Fruit fly (Drosophila melanogaster): ENCODE data around the gene CG6834.

CG6834 gene

DNA sequence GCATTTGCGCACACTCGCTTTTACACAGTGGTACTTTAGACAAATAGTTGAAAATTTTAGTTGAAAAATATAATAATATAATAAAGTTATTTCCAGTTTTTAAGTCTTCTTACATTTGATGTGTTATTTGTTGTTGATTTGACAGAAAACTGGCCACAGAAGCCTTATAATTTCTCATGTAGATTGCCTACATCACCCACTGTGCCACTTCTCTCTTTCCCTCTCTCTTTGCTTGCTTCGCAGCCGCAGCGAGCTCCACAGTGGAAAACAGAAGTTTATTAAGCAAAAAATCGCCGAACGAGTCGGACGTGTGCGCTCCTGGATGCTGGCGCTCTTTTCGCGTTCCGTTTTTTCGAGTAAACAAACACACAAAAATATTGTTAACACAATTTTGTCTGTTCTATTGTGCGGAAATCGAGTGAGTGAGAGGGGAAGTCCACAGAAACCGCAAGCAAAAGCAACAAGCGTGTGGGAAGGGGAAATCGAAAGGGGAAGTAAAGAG is 32.0 kb downstream of the CG6834 start, which contains the start of gene CG42327 (continued):
- TF ChIP-seq ftz-f1 (GFP tag; optimal IDR thresholded peaks at IDR 0.05), result peak; percentile 4
- peak; percentile 94 for TF ChIP-seq salm (tag; optimal IDR thresholded peaks at IDR 0.05)
- TF ChIP-seq CG5953 (GFP tag; IDR thresholded peaks at IDR 0.05), result peak; percentile 98
- TF ChIP-seq Mrtf (GFP tag; IDR thresholded peaks at IDR 0.05), result peak; percentile 86
- peak; percentile 87 for TF ChIP-seq danr (GFP tag; IDR thresholded peaks at IDR 0.05)
- peak; percentile 97 for TF ChIP-seq ken (GFP tag; IDR thresholded peaks at IDR 0.05)
- TF ChIP-seq chif (GFP tag; optimal IDR thresholded peaks at IDR 0.05), result peak; percentile 73 to 89
- TF ChIP-seq CG31365 (tag; optimal IDR thresholded peaks at IDR 0.05), result peak; percentile 54
- peak; percentile 69 for TF ChIP-seq CG30020 (tag; optimal IDR thresholded peaks at IDR 0.05)
- peak; percentile 95 for TF ChIP-seq Ada2b (GFP tag; IDR thresholded peaks at IDR 0.05)
- TF ChIP-seq NFAT (GFP tag; IDR thresholded peaks at IDR 0.05), result peak; percentile 72
- peak; percentile 77 for TF ChIP-seq CG6654 (GFP tag; optimal IDR thresholded peaks at IDR 0.05)
- peak; percentile 90 for TF ChIP-seq CG18764 (GFP tag; optimal IDR thresholded peaks at IDR 0.05)
- no peak for TF ChIP-seq yki (optimal IDR thresholded peaks at IDR 0.05)
- TF ChIP-seq aop (GFP tag; IDR thresholded peaks at IDR 0.05), result peak; percentile 61; the same call in 1 of the 2 replicates
- peak; percentile 45 for TF ChIP-seq bbx (GFP tag; IDR thresholded peaks at IDR 0.05; ENCODE audit: partially characterized antibody)
- TF ChIP-seq disco-r (GFP tag; optimal IDR thresholded peaks at IDR 0.05), result peak; percentile 65
- peak; percentile 52 for TF ChIP-seq cg (GFP tag; optimal IDR thresholded peaks at IDR 0.05)
- TF ChIP-seq esg (GFP tag; conservative IDR thresholded peaks at IDR 0.05), result peak; percentile 94
- TF ChIP-seq CG16863 (GFP tag; optimal IDR thresholded peaks at IDR 0.05), result peak; percentile 87
- TF ChIP-seq CG7745 (tag; optimal IDR thresholded peaks at IDR 0.05), result peak; percentile 27
- TF ChIP-seq CG3407 (GFP tag; optimal IDR thresholded peaks at IDR 0.05), result peak; percentile 95
- peak; percentile 92 for TF ChIP-seq CG13775 (GFP tag; optimal IDR thresholded peaks at IDR 0.05)
- peak; percentile 90 for TF ChIP-seq Meics (GFP tag; optimal IDR thresholded peaks at IDR 0.05)
- peak; percentile 91 for TF ChIP-seq Atf6 (GFP tag; IDR thresholded peaks at IDR 0.05)
- TF ChIP-seq Hmr (GFP tag; optimal IDR thresholded peaks at IDR 0.05), result peak; percentile 92
- peak; percentile 81 for TF ChIP-seq Lhr (GFP tag; optimal IDR thresholded peaks at IDR 0.05)
- peak; percentile 97 for TF ChIP-seq CG8388 (GFP tag; optimal IDR thresholded peaks at IDR 0.05)
- TF ChIP-seq CG3065 (GFP tag; optimal IDR thresholded peaks at IDR 0.05), result peak; percentile 88
- peak; percentile 66 for TF ChIP-seq Hand (GFP tag; optimal IDR thresholded peaks at IDR 0.05)
- peak; percentile 94 for TF ChIP-seq dysf (GFP tag; IDR thresholded peaks at IDR 0.05)
- peak; percentile 86 for TF ChIP-seq MTF-1 (GFP tag; optimal IDR thresholded peaks at IDR 0.05; ENCODE audit: borderline replicate concordance)
- peak; percentile 79 for TF ChIP-seq CG12104 (GFP tag; optimal IDR thresholded peaks at IDR 0.05)
- peak; percentile 91 for TF ChIP-seq CoRest (tag; optimal IDR thresholded peaks at IDR 0.05)
- TF ChIP-seq Hr51 (GFP tag; optimal IDR thresholded peaks at IDR 0.05), result peak; percentile 74 to 96
- TF ChIP-seq ind (GFP tag; optimal IDR thresholded peaks at IDR 0.05), result peak; percentile 89
- peak; percentile 92 for TF ChIP-seq Hr3 (GFP tag; optimal IDR thresholded peaks at IDR 0.05)
- TF ChIP-seq slp2 (GFP tag; optimal IDR thresholded peaks at IDR 0.05), result peak; percentile 86
- peak; percentile 94 for TF ChIP-seq CG32772 (GFP tag; IDR thresholded peaks at IDR 0.05)
- TF ChIP-seq CG14710 (tag; optimal IDR thresholded peaks at IDR 0.05), result peak; percentile 91
- no peak for TF ChIP-seq pita (GFP tag; optimal IDR thresholded peaks at IDR 0.05)
- TF ChIP-seq Antp (GFP tag; optimal IDR thresholded peaks at IDR 0.05), result peak; percentile 82
- peak; percentile 93 for TF ChIP-seq nmo (GFP tag; optimal IDR thresholded peaks at IDR 0.05)
- TF ChIP-seq CG5180 (GFP tag; optimal IDR thresholded peaks at IDR 0.05), result peak; percentile 75
- TF ChIP-seq row (GFP tag; IDR thresholded peaks at IDR 0.05), result peak; percentile 98
- TF ChIP-seq CG12744 (GFP tag; optimal IDR thresholded peaks at IDR 0.05), result peak; percentile 66
- peak; percentile 83 for TF ChIP-seq repo (GFP tag; optimal IDR thresholded peaks at IDR 0.05)
- TF ChIP-seq p53 (GFP tag; optimal IDR thresholded peaks at IDR 0.05), result peak; percentile 55
- peak; percentile 86 for TF ChIP-seq CG18476 (GFP tag; optimal IDR thresholded peaks at IDR 0.05)
- TF ChIP-seq ham (GFP tag; IDR thresholded peaks at IDR 0.05), result 0 out of 2 replicates have a peak, but pooled peaks have one; percentile 54
- peak; percentile 99 for TF ChIP-seq ci (GFP tag; IDR thresholded peaks at IDR 0.05)
